Fruit fly (Drosophila melanogaster) whole organism, embryonic: ENCODE measurements around the gene brat.
A peak's percentile ranks its signal among the peaks of the same experiment; 100 is the strongest.

ENCODE experiments used
- Blimp-1 ChIP-seq: fragments of 200-800 bp; sonication (Bioruptor generic); optimal IDR thresholded peaks from 3 replicates; lab custom pipeline; 2018; ENCODE audit warnings: missing biosample characterization, missing genetic modification characterization, mild to moderate bottlenecking, moderate library complexity, missing genetic modification reagents
- CG10209 ChIP-seq: fragments of 200-800 bp; sonication (Bioruptor generic); optimal IDR thresholded peaks from 3 replicates; lab custom pipeline; 2017; ENCODE audit warnings: missing biosample characterization, mild to moderate bottlenecking, missing genetic modification characterization, missing genetic modification reagents
- CG10321 ChIP-seq: fragments of 200-800 bp; sonication (Bioruptor generic); IDR thresholded peaks from 2 replicates; pipeline ENCODE4 v1.3.6; 2022; ENCODE audit warnings: missing biosample characterization, missing genetic modification characterization
- CG11085 ChIP-seq: fragments of 200-800 bp; sonication (Bioruptor generic); IDR thresholded peaks from 2 replicates; pipeline ENCODE4 v1.3.6; 2022; ENCODE audit warnings: missing biosample characterization, missing genetic modification characterization
- CG11247 ChIP-seq: fragments of 200-800 bp; sonication (Bioruptor generic); IDR thresholded peaks from 2 replicates; pipeline ENCODE4 v1.3.6; 2022; ENCODE audit warnings: missing biosample characterization, missing genetic modification characterization
- CG12659 ChIP-seq: fragments of 200-800 bp; sonication (Bioruptor generic); optimal IDR thresholded peaks from 3 replicates; lab custom pipeline; 2017; ENCODE audit warnings: mild to moderate bottlenecking, missing biosample characterization, missing genetic modification reagents, missing genetic modification characterization
- CG12942 ChIP-seq: fragments of 200-800 bp; sonication (Bioruptor generic); optimal IDR thresholded peaks from 3 replicates; lab custom pipeline; 2016; ENCODE audit warnings: missing biosample characterization, missing genetic modification characterization
- CG13123 ChIP-seq: fragments of 200-800 bp; sonication (Bioruptor generic); optimal IDR thresholded peaks from 2 replicates; lab custom pipeline; 2016; ENCODE audit warnings: missing biosample characterization, missing genetic modification characterization
- CG13287 ChIP-seq: fragments of 200-800 bp; sonication (Bioruptor generic); IDR thresholded peaks from 2 replicates; pipeline ENCODE4 v1.3.6; 2022; ENCODE audit warnings: missing biosample characterization, missing genetic modification characterization; ENCODE audit not compliant: partially characterized antibody
- CG14667 ChIP-seq: fragments of 200-800 bp; sonication (Bioruptor generic); IDR thresholded peaks from 2 replicates; pipeline ENCODE4 v1.3.6; 2022; ENCODE audit warnings: missing biosample characterization, missing genetic modification characterization
- CG17361 ChIP-seq: fragments of 200-800 bp; sonication (Bioruptor generic); IDR thresholded peaks from 3 replicates; pipeline ENCODE4 v1.3.6; 2022; ENCODE audit warnings: missing biosample characterization, missing genetic modification characterization
- CG17385 ChIP-seq: fragments of 200-800 bp; sonication (Bioruptor generic); optimal IDR thresholded peaks from 3 replicates; lab custom pipeline; 2018; ENCODE audit warnings: missing biosample characterization, mild to moderate bottlenecking, missing genetic modification characterization
- CG17802 ChIP-seq: fragments of 200-800 bp; sonication (Bioruptor generic); optimal IDR thresholded peaks from 2 replicates; lab custom pipeline; 2018; ENCODE audit warnings: missing biosample characterization, mild to moderate bottlenecking, missing genetic modification characterization, moderate library complexity
- CG2875 ChIP-seq: fragments of 200-800 bp; sonication (Bioruptor generic); optimal IDR thresholded peaks from 2 replicates; lab custom pipeline; 2017; ENCODE audit warnings: missing biosample characterization, mild to moderate bottlenecking, missing genetic modification characterization, missing genetic modification reagents
- CG4328 ChIP-seq: fragments of 200-800 bp; sonication (Bioruptor generic); optimal IDR thresholded peaks from 3 replicates; lab custom pipeline; 2017; ENCODE audit warnings: missing biosample characterization, missing genetic modification reagents, missing genetic modification characterization
- CG6254 ChIP-seq: fragments of 200-800 bp; sonication (Bioruptor generic); optimal IDR thresholded peaks from 3 replicates; lab custom pipeline; 2017; ENCODE audit warnings: mild to moderate bottlenecking, missing biosample characterization, missing genetic modification reagents, missing genetic modification characterization
- CG6813 ChIP-seq: fragments of 200-800 bp; sonication (Bioruptor generic); optimal IDR thresholded peaks from 2 replicates; lab custom pipeline; 2017; ENCODE audit warnings: missing biosample characterization, missing genetic modification characterization, mild to moderate bottlenecking, moderate library complexity, missing genetic modification reagents
- CG8388 ChIP-seq: fragments of 200-800 bp; sonication (Bioruptor generic); optimal IDR thresholded peaks from 2 replicates; lab custom pipeline; 2019; ENCODE audit warnings: missing biosample characterization, mild to moderate bottlenecking, missing genetic modification characterization, moderate library complexity
- CG9817 ChIP-seq: fragments of 200-800 bp; sonication (Bioruptor generic); optimal IDR thresholded peaks from 2 replicates; lab custom pipeline; 2018; ENCODE audit warnings: missing biosample characterization, mild to moderate bottlenecking, missing genetic modification characterization, moderate library complexity
- Dek ChIP-seq: fragments of 200-800 bp; sonication (Bioruptor generic); optimal IDR thresholded peaks from 3 replicates; lab custom pipeline; 2019; ENCODE audit warnings: missing biosample characterization, mild to moderate bottlenecking, missing genetic modification characterization, moderate library complexity
- Doc2 ChIP-seq: fragments of 200-800 bp; sonication (Bioruptor generic); IDR thresholded peaks from 2 replicates; pipeline ENCODE4 v1.3.6; 2022; ENCODE audit warnings: missing biosample characterization, missing genetic modification characterization
- Ets65A ChIP-seq: fragments of 200-800 bp; sonication (Bioruptor generic); peaks from one replicate; lab custom pipeline; 2016; ENCODE audit warnings: missing biosample characterization, missing genetic modification characterization
- GATAe ChIP-seq: fragments of 200-800 bp; sonication (Bioruptor generic); conservative IDR thresholded peaks from 2 replicates; pipeline ENCODE4 v1.3.6; 2022; ENCODE audit warnings: missing biosample characterization, missing genetic modification characterization
- HLH3B ChIP-seq: fragments of 200-800 bp; sonication (Bioruptor generic); IDR thresholded peaks from 2 replicates; pipeline ENCODE4 v1.3.6; 2022; ENCODE audit warnings: missing biosample characterization, missing genetic modification characterization
- HmgZ ChIP-seq: fragments of 200-800 bp; sonication (Bioruptor generic); optimal IDR thresholded peaks from 2 replicates; lab custom pipeline; 2018; ENCODE audit warnings: missing biosample characterization, mild to moderate bottlenecking, missing genetic modification characterization
- Mes4 ChIP-seq: fragments of 200-800 bp; sonication (Bioruptor generic); optimal IDR thresholded peaks from 2 replicates; lab custom pipeline; 2016; ENCODE audit warnings: missing biosample characterization, missing genetic modification characterization
- NC2α ChIP-seq: fragments of 200-800 bp; sonication (Bioruptor generic); optimal IDR thresholded peaks from 2 replicates; lab custom pipeline; 2016; ENCODE audit warnings: missing biosample characterization, missing genetic modification characterization
- Nf-YC ChIP-seq: fragments of 200-800 bp; optimal IDR thresholded peaks from 3 replicates; lab custom pipeline; 2019; ENCODE audit warnings: missing biosample characterization, mild to moderate bottlenecking, missing genetic modification characterization, moderate library complexity
- NfI ChIP-seq: fragments of 200-800 bp; sonication (Bioruptor generic); optimal IDR thresholded peaks from 3 replicates; lab custom pipeline; 2018; ENCODE audit warnings: missing biosample characterization, mild to moderate bottlenecking, missing genetic modification characterization, moderate library complexity
- Rfx ChIP-seq: fragments of 200-800 bp; sonication (Bioruptor generic); IDR thresholded peaks from 2 replicates; pipeline ENCODE4 v1.3.6; 2022; ENCODE audit warnings: missing biosample characterization, missing genetic modification characterization
- Trl ChIP-seq, 3 experiments: fragments of >200 bp in 2 of 3; fragments of 200-800 bp in 1 of 3; sonication (Bioruptor generic) in 1 of 3; optimal IDR thresholded peaks; 2 replicates in 1 of 3; 3 replicates in 2 of 3; lab custom pipeline; 2016 to 2017; ENCODE audit warnings: missing biosample characterization in 1 of 3, missing genetic modification characterization in 1 of 3
- bowl ChIP-seq: fragments of 200-800 bp; sonication (Bioruptor generic); IDR thresholded peaks from 2 replicates; pipeline ENCODE4 v1.3.6; 2022; ENCODE audit warnings: missing biosample characterization, missing genetic modification characterization
- btn ChIP-seq: fragments of 200-800 bp; sonication (Bioruptor generic); optimal IDR thresholded peaks from 2 replicates; lab custom pipeline; 2016; ENCODE audit warnings: missing biosample characterization, missing genetic modification characterization
- crol ChIP-seq: fragments of 200-800 bp; sonication (Bioruptor generic); IDR thresholded peaks from 2 replicates; pipeline ENCODE4 v1.3.6; 2022; ENCODE audit warnings: missing biosample characterization, missing genetic modification characterization
- dmrt11E ChIP-seq: fragments of 200-800 bp; sonication (Bioruptor generic); optimal IDR thresholded peaks from 3 replicates; lab custom pipeline; 2018; ENCODE audit warnings: missing biosample characterization, mild to moderate bottlenecking, missing genetic modification characterization, moderate library complexity
- ems ChIP-seq: fragments of 200-800 bp; sonication (Bioruptor generic); optimal IDR thresholded peaks from 3 replicates; lab custom pipeline; 2016; ENCODE audit warnings: missing biosample characterization, missing genetic modification characterization
- en ChIP-seq: fragments of 200-800 bp; sonication (Bioruptor generic); optimal IDR thresholded peaks from 2 replicates; lab custom pipeline; 2016; ENCODE audit warnings: missing biosample characterization, missing genetic modification characterization
- fd102C ChIP-seq: fragments of 200-800 bp; sonication (Bioruptor generic); optimal IDR thresholded peaks from 2 replicates; lab custom pipeline; 2018; ENCODE audit warnings: missing biosample characterization, mild to moderate bottlenecking, missing genetic modification characterization, moderate library complexity
- kni ChIP-seq: fragments of 200-800 bp; sonication (Bioruptor generic); optimal IDR thresholded peaks from 3 replicates; lab custom pipeline; 2017; ENCODE audit warnings: mild to moderate bottlenecking, missing biosample characterization, missing genetic modification reagents, missing genetic modification characterization
- mam ChIP-seq: fragments of 200-800 bp; sonication (Bioruptor generic); optimal IDR thresholded peaks from 3 replicates; lab custom pipeline; 2016; ENCODE audit warnings: missing biosample characterization, missing genetic modification characterization
- onecut ChIP-seq: fragments of 200-800 bp; sonication (Bioruptor generic); IDR thresholded peaks from 2 replicates; pipeline ENCODE4 v1.3.6; 2022; ENCODE audit warnings: missing biosample characterization, missing genetic modification characterization
- org-1 ChIP-seq: fragments of 200-800 bp; sonication (Bioruptor generic); optimal IDR thresholded peaks from 2 replicates; lab custom pipeline; 2017; ENCODE audit warnings: missing biosample characterization, missing genetic modification characterization
- pho ChIP-seq: fragments of 200-800 bp; sonication (Bioruptor generic); optimal IDR thresholded peaks from 2 replicates; lab custom pipeline; 2016; ENCODE audit warnings: missing biosample characterization, missing genetic modification characterization
- unpg ChIP-seq: fragments of 200-800 bp; sonication (Bioruptor generic); optimal IDR thresholded peaks from 3 replicates; lab custom pipeline; 2018; ENCODE audit warnings: missing biosample characterization, mild to moderate bottlenecking, missing genetic modification characterization, moderate library complexity
- wek ChIP-seq: fragments of 200-800 bp; sonication (Bioruptor generic); optimal IDR thresholded peaks from 3 replicates; lab custom pipeline; 2018; ENCODE audit warnings: missing biosample characterization, mild to moderate bottlenecking, missing genetic modification characterization, moderate library complexity
- wor ChIP-seq: fragments of 200-800 bp; sonication (Bioruptor generic); IDR thresholded peaks from 2 replicates; pipeline ENCODE4 v1.3.6; 2022; ENCODE audit warnings: missing biosample characterization, missing genetic modification characterization
- z ChIP-seq: fragments of 200-800 bp; sonication (Bioruptor generic); IDR thresholded peaks from 3 replicates; pipeline ENCODE4 v1.3.6; 2022; ENCODE audit warnings: missing biosample characterization, missing genetic modification characterization
- zen ChIP-seq: fragments of 200-800 bp; sonication (Bioruptor generic); optimal IDR thresholded peaks from 3 replicates; lab custom pipeline; 2018; ENCODE audit warnings: missing biosample characterization, mild to moderate bottlenecking, missing genetic modification characterization, moderate library complexity

brat gene

dm6 chr2L:19133465-19134365 lies at the start of gene brat (continued):
- TF ChIP-seq CG8388 (GFP tag; lab: Kevin White, UChicago) (no peak), mam (GFP tag; lab: Kevin White, UChicago) (peak; percentile 73), bowl (GFP tag; lab: Robert Waterston, UW) (no peak), crol (no peak), CG14667 (GFP tag; lab: Robert Waterston, UW) (no peak), wek (GFP tag; lab: Kevin White, UChicago) (no peak), CG12659 (peak; percentile 73), Blimp-1 (GFP tag; lab: Kevin White, UChicago) (no peak), CG12942 (GFP tag; lab: Kevin White, UChicago) (no peak), onecut (GFP tag; lab: Robert Waterston, UW) (0 out of 2 replicates have a peak, but pooled peaks have one; percentile 11), btn (no peak), Dek (peak; percentile 18), ems (GFP tag; lab: Kevin White, UChicago) (peak; percentile 2), Ets65A (GFP tag; lab: Kevin White, UChicago) (peak; percentile 79), HmgZ (tag; lab: Kevin White, UChicago) (peak; percentile 54), NfI (GFP tag; lab: Kevin White, UChicago) (peak; percentile 56), CG10321 (no peak), HLH3B (GFP tag; lab: Robert Waterston, UW) (peak; percentile 44; the same call in 1 of the 2 replicates), Doc2 (no peak), CG13123 (GFP tag; lab: Kevin White, UChicago) (no peak), CG17385 (GFP tag; lab: Kevin White, UChicago) (peak; percentile 84), CG2875 (no peak), Rfx (GFP tag; lab: Robert Waterston, UW) (peak; percentile 54; the same call in 1 of the 2 replicates), CG4328 (GFP tag; lab: Kevin White, UChicago) (peak; percentile 28), NC2α (GFP tag; lab: Kevin White, UChicago) (no peak), CG9817 (tag; lab: Kevin White, UChicago) (peak; percentile 64), CG13287 (peak; percentile 93), org-1 (no peak), fd102C (GFP tag; lab: Kevin White, UChicago) (no peak), CG17802 (tag; lab: Kevin White, UChicago) (peak; percentile 51), Mes4 (GFP tag; lab: Kevin White, UChicago) (no peak), Nf-YC (peak; percentile 58), CG11247 (GFP tag; lab: Robert Waterston, UW) (0 out of 2 replicates have a peak, but pooled peaks have one; percentile 24), GATAe (GFP tag; lab: Robert Waterston, UW) (no peak), CG6254 (GFP tag; lab: Kevin White, UChicago) (no peak), kni (peak; percentile 46), CG17361 (GFP tag; lab: Robert Waterston, UW) (peak; percentile 66), CG6813 (no peak), en (peak; percentile 14), pho (GFP tag; lab: Kevin White, UChicago) (peak; percentile 59), Trl (optimal IDR thresholded peaks at IDR 0.05; lab: Kevin White, UChicago) (no peak), Trl (GFP tag; optimal IDR thresholded peaks at IDR 0.05; lab: Kevin White, UChicago) (peak; percentile 77), wor (GFP tag; lab: Robert Waterston, UW) (no peak), CG10209 (GFP tag; lab: Kevin White, UChicago) (peak; percentile 15), CG11085 (GFP tag; lab: Robert Waterston, UW) (no peak), zen (tag; lab: Kevin White, UChicago) (peak; percentile 11), z (GFP tag; lab: Robert Waterston, UW) (no peak), dmrt11E (tag; lab: Kevin White, UChicago) (peak; percentile 53), unpg (GFP tag; lab: Kevin White, UChicago) (peak; percentile 40)
